Fruit fly (Drosophila melanogaster): ENCODE measurements around the gene Noc1.

The Noc1 gene

DNA sequence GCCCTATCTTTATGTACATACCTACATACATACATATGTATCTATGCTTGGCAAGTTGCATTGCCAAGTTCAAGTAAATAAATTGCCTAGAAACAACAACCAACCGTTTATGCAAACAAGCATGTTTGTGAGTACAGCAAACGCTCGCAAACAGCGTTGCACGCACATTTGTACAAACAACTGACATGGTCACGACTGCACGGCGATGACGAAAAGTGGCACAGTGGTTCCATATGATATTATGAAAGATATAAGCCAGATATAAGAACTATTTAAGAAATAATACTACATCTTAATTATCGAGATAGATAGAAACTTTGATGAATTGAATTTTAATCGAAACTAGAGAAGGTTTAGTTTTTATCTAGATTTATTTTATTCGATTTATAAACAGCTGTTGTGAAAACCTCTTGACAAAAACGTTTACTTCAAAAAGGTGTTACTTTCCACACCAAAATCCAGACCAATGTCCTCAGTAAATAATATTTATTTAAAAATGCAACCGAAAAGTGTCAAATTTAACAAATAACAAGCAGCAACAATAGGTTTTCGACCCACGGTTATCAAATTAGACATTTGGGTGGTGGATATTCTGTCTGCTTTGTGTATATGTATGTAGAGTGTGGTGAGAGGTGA is 15.4 kb downstream of the Noc1 start:
- TF ChIP-seq ttk (optimal IDR thresholded peaks at IDR 0.05) (no peak), insv (optimal IDR thresholded peaks at IDR 0.05) (no peak), h (optimal IDR thresholded peaks at IDR 0.05) (no peak), Sin3A (optimal IDR thresholded peaks at IDR 0.05) (no peak), psq (optimal IDR thresholded peaks at IDR 0.05) (no peak), Myc (optimal IDR thresholded peaks at IDR 0.05) (no peak)

DNA sequence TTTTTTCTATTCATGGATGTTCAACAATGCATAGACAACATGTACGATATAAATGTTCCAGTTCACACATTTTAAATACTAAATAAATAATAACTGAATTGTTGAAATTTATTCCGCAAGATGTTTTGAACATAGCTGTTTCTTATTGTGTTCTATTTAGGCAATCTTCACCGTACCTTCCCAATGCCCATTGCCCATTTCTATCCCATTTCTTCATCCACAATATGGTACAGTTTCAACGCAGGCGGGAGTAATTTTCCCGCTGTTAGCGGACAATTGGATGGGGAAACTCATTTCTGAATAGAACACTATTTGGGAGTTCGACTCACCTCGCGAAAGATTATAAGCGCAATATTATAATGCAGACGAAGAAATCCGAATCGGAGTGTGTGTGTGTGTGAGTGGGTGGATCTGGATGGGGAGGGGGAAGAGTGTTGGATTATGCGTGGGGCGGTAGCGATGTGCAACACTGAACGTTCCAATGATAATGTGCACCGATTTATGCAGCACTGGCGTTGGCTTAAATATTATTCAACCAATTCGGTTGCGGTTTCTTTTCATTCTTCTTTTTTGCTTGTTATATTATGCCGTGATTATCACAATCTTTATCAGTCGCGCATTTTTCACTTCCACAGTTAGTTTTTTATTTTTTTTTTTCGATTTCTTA is 17.5 kb downstream of the Noc1 start:
- TF ChIP-seq h (optimal IDR thresholded peaks at IDR 0.05) (no peak), psq (optimal IDR thresholded peaks at IDR 0.05) (no peak), ttk (optimal IDR thresholded peaks at IDR 0.05) (no peak), insv (optimal IDR thresholded peaks at IDR 0.05) (no peak), Sin3A (optimal IDR thresholded peaks at IDR 0.05) (no peak), Myc (optimal IDR thresholded peaks at IDR 0.05) (no peak)

DNA sequence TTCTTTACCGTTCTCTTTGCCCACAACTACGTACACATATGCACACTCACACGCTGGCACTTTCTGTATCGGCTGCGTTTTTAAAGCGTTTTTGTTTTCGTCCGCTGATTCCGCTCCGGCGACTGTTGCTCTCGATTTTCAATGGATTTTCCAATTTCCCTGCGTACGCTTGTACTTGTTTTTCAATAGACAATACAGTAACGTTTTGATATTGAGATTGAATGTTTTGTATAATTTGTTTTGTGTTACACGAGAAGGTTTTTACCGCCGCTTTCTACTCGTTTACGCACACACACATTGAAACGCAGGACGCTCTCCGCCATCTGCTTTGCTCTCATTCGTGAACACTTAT is 18.0 kb downstream of the Noc1 start:
- TF ChIP-seq psq (optimal IDR thresholded peaks at IDR 0.05) (no peak), ttk (optimal IDR thresholded peaks at IDR 0.05) (no peak), Sin3A (optimal IDR thresholded peaks at IDR 0.05) (no peak), Myc (optimal IDR thresholded peaks at IDR 0.05) (no peak), h (optimal IDR thresholded peaks at IDR 0.05) (no peak), insv (optimal IDR thresholded peaks at IDR 0.05) (no peak)

DNA sequence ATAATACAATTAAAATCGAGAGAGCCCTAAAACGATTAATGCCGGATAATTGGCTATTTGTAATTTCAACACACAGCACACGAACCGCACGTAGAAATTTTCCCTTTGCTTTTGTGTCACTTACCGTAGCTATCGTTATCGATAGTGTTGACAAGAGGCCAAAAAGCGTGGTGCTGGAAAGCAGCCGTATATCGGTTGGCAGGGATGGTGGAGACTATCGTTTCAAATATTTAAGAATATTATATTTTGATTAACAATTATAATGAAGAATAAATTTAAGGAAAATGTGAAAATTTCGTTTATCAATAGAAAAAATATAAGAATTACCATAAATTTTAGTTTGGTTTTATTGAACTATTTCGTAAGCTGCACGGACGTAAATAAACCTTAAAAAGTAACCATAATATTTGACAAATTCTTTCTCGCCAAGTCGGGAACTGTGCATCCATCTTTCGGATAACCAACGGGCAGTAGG is 18.5 kb downstream of the Noc1 start, which contains the start of gene JIL-1:
JIL-1 (minus strand) TSS at position 148 of the 475 bp plus-strand sequence.
- TF ChIP-seq Myc (optimal IDR thresholded peaks at IDR 0.05) (no peak), psq (optimal IDR thresholded peaks at IDR 0.05) (no peak), Sin3A (optimal IDR thresholded peaks at IDR 0.05) (no peak), insv (optimal IDR thresholded peaks at IDR 0.05) (no peak)

DNA sequence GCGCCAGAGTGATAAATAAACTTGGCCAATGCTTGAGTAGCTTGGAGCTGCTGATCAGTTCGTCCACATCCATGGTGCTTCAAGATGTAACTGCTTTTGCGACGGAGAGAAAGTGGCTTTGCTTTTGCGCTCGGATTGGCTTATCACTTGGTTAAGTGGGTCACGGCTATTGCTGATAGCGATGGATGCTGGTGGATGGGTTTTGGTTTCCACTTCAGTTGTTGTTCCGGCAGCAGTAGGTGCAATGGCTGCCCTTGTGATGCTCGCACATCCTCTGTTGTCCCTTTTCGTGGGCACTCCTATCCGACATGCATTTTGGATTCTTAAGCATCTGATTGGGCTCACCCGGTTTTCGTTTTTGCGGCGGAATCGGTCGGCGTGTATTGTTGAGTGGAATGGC is 19.7 kb downstream of the Noc1 start:
- TF ChIP-seq insv (optimal IDR thresholded peaks at IDR 0.05) (no peak), Myc (optimal IDR thresholded peaks at IDR 0.05) (no peak), ttk (optimal IDR thresholded peaks at IDR 0.05) (no peak), h (optimal IDR thresholded peaks at IDR 0.05) (no peak), psq (optimal IDR thresholded peaks at IDR 0.05) (no peak), Sin3A (optimal IDR thresholded peaks at IDR 0.05) (no peak)

DNA sequence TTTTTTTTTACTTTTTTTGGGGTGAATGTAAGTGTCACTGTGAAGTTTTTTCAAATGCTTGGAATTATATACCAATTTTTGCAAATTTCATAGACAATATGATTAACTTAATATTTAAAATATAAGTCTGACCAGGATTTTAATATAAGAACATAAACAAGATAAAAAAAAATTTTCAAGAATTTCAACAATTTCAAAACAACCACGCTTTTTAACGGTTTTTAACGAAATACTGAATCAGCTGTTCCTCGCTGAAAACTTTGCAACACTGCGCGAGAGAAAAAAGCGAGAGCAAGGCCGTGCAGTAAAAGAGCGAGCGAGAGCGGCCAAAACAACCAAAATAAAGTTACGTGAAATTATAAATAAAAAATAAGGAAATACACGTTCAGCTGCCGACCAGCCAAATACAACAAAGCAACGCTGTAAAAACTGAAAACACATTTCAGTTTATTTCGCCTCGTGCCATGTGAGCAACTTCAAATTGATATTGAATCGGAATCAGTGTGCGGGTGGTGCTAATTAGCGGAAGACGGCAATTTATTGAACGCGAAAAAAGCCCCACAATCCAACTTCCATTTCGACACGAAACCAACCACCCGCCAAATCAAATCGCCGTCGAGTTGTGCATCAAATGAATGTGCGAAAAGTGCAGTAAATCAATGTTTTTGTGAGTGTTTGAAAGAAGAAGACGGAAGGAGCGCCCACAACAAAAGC is 21.8 kb downstream of the Noc1 start, which contains the start of the genes CG46439, Iyd and CG33947:
CG46439 (minus strand) TSS at position 51 of the 714 bp plus-strand sequence.
Iyd (minus strand) TSS at position 51 of the 714 bp plus-strand sequence.
CG33947 (plus strand) TSS at position 302 of the 714 bp plus-strand sequence.
- TF ChIP-seq Myc (optimal IDR thresholded peaks at IDR 0.05) (no peak), h (optimal IDR thresholded peaks at IDR 0.05) (no peak), Sin3A (optimal IDR thresholded peaks at IDR 0.05) (no peak), insv (optimal IDR thresholded peaks at IDR 0.05) (no peak), ttk (optimal IDR thresholded peaks at IDR 0.05) (no peak), psq (optimal IDR thresholded peaks at IDR 0.05) (no peak)

DNA sequence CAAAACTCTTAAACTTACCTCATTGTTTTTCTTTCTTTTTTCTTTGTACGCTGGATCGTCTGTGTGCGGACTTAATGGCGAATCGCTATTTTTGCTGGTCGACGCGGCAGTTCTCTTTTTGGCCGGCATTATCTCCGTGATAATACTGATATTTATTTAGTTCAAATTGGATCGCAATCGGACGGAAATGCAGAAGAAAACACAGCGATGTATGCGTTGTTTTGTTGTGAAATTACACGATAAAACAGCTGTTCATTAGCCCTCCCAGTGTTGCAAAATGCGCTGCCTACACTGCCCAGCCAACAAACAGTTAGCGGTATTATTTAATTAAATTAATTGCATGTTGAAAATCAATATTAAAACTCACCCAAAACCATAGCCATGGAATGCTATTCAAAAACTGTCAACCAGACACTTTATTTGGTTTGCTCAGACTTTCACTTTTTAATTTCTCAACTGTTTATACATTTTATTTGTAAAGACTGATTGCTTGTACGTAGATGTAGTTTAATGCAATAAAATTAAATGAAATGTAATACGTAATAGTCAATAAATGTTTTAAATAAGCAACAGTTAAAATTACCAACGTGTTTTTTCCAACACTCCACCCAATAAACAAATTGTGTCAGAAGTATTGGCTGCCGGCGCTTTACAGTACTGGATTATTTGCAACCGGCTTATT is 23.6 kb downstream of the Noc1 start, which contains the start of the genes Irbp18 and APP-BP1:
Irbp18 (minus strand) TSS at position 205 of the 682 bp plus-strand sequence.
APP-BP1 (plus strand) TSS at position 431 of the 682 bp plus-strand sequence.
- TF ChIP-seq Myc (optimal IDR thresholded peaks at IDR 0.05) (no peak), ttk (optimal IDR thresholded peaks at IDR 0.05) (no peak), Sin3A (optimal IDR thresholded peaks at IDR 0.05) (no peak), insv (optimal IDR thresholded peaks at IDR 0.05) (no peak), h (optimal IDR thresholded peaks at IDR 0.05) (no peak), psq (optimal IDR thresholded peaks at IDR 0.05) (no peak)

DNA sequence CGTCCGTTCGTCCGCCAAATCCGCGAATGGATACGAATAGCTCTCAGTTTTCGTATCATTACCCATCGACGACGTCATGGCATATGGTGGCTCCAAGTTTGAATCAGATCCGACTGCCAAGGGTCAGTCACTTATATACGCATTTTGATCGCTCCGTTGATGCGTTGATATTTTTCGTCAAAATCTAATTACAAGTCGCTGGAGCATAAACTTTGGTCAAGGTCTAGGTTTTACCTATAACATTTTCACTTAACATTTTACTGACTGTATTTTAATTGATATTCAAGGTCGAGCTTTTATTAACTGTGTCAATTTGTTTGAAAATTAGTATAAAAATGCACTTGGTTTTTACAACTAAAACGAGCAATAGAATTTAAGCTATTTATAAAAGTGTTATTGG is 27.0 kb downstream of the Noc1 start, which contains the start of gene Elo68beta:
Elo68beta (minus strand) TSS at position 101 of the 400 bp plus-strand sequence.
- TF ChIP-seq Myc (optimal IDR thresholded peaks at IDR 0.05) (no peak), psq (optimal IDR thresholded peaks at IDR 0.05) (no peak), ttk (optimal IDR thresholded peaks at IDR 0.05) (no peak), h (optimal IDR thresholded peaks at IDR 0.05) (no peak), Sin3A (optimal IDR thresholded peaks at IDR 0.05) (no peak), insv (optimal IDR thresholded peaks at IDR 0.05) (no peak)

DNA sequence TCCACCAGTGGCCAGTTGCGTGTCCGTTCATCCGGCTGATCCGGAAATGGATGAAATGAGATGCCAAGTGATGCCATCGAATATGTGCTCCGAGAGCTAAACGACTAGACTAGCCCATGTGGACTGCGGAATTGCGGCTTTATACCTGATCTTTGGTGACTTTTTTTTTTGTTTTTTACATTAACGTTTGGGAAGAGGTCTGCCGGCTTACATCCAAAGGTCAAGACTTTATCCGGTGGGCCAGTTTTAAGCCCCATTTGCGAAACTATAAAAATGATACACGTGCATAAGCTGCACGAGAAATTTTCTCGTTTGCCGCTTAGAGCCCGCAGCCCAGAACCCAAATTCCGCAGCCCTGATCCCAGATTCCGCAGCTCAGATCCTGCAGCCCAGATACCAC is 28.4 kb downstream of the Noc1 start, which contains the start of gene Elo68alpha:
Elo68alpha (minus strand) TSS at position 101 of the 400 bp plus-strand sequence.
- TF ChIP-seq Myc (optimal IDR thresholded peaks at IDR 0.05) (no peak), psq (optimal IDR thresholded peaks at IDR 0.05) (no peak), insv (optimal IDR thresholded peaks at IDR 0.05) (no peak), Sin3A (optimal IDR thresholded peaks at IDR 0.05) (no peak), h (optimal IDR thresholded peaks at IDR 0.05) (no peak), ttk (optimal IDR thresholded peaks at IDR 0.05) (no peak)

DNA sequence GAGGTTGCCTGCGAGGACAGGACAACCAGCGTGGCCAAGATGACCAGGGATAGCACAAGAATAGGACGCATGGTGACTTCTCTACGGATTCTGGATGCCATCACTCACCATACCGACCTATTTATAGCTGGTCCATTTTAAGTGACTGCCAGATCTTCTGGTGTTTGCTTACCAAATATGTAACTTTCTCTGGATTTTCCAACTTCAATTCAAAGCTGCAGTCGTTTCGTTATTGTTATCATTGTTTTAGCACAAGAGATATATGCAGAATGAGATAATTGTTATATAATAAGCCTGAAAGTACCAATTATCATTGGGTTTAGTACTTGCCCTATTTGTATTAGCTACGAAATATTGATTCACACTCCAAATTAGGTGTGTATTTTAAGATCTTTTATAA is 29.2 kb downstream of the Noc1 start, which contains the start of gene CG32071:
CG32071 (minus strand) TSS at position 101 of the 400 bp plus-strand sequence.
- TF ChIP-seq h (optimal IDR thresholded peaks at IDR 0.05) = no peak
- no peak for TF ChIP-seq psq (optimal IDR thresholded peaks at IDR 0.05)
- TF ChIP-seq Myc (optimal IDR thresholded peaks at IDR 0.05) = no peak

DNA sequence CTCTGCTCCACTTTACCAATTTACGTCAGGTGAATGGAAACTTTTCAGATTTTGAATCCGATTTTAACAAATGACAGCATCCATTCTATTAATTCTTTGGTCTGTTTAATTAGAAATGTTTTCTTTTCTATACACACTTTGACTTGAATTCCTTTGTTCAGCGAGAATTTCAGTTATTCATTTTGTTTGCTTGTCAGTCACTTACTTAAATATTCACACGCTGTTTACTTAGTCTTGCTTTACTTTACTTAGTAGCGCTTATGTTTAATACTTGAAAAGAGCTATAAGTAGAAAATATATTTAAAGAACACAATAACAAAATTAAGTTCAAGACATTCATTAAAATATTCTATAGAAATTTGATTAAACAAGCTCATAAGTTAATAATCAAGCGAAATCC is 32.9 kb downstream of the Noc1 start, which contains the start of gene CG32073:
CG32073 (minus strand) TSS at position 151 of the 400 bp plus-strand sequence.
- TF ChIP-seq ttk (optimal IDR thresholded peaks at IDR 0.05) (no peak), Myc (optimal IDR thresholded peaks at IDR 0.05) (no peak), Sin3A (optimal IDR thresholded peaks at IDR 0.05) (no peak), psq (optimal IDR thresholded peaks at IDR 0.05) (no peak), insv (optimal IDR thresholded peaks at IDR 0.05) (no peak), h (optimal IDR thresholded peaks at IDR 0.05) (no peak)
